Worm (Caenorhabditis elegans) whole organism, L2 larva: ENCODE data around the gene gly-9.

Experiments used
- C34F6.9 ChIP-seq: fragments of 150-350 bp; optimal IDR thresholded peaks from 2 replicates; lab custom pipeline; 2014; ENCODE audit warnings: missing biosample characterization, missing genetic modification characterization
- R02D3.7 ChIP-seq: fragments of 150-350 bp; optimal IDR thresholded peaks from 2 replicates; lab custom pipeline; 2014; ENCODE audit warnings: missing biosample characterization, missing genetic modification characterization
- Y55F3AM.14 ChIP-seq: fragments of 200-800 bp; sonication (Bioruptor generic); optimal IDR thresholded peaks from 2 replicates; lab custom pipeline; 2018; ENCODE audit warnings: mild to moderate bottlenecking, missing genetic modification characterization, missing compliant biosample characterization
- ZK546.5 ChIP-seq: sonication (generic microtip); optimal IDR thresholded peaks from 2 replicates; lab custom pipeline; 2017; ENCODE audit warnings: missing biosample characterization, missing genetic modification characterization
- alr-1 ChIP-seq: fragments of 150-350 bp; optimal IDR thresholded peaks from 2 replicates; lab custom pipeline; 2014; ENCODE audit warnings: missing biosample characterization, missing genetic modification characterization
- blmp-1 ChIP-seq: sonication (generic microtip); optimal IDR thresholded peaks from 2 replicates; lab custom pipeline; 2017; ENCODE audit warnings: missing genetic modification characterization, mild to moderate bottlenecking, missing compliant biosample characterization, antibody characterized with exemption, moderate library complexity; ENCODE audit not compliant: insufficient read depth
- ceh-16 ChIP-seq: fragments of 150-350 bp; optimal IDR thresholded peaks from 2 replicates; lab custom pipeline; 2014; ENCODE audit warnings: missing biosample characterization, missing genetic modification characterization
- dmd-4 ChIP-seq: sonication (generic microtip); optimal IDR thresholded peaks from 2 replicates; lab custom pipeline; 2017; ENCODE audit warnings: missing biosample characterization, missing genetic modification characterization
- elt-3 ChIP-seq: sonication (generic microtip); optimal IDR thresholded peaks from 2 replicates; lab custom pipeline; 2017; ENCODE audit warnings: missing biosample characterization, missing genetic modification characterization
- fos-1 ChIP-seq: fragments of 150-350 bp; optimal IDR thresholded peaks from 2 replicates; lab custom pipeline; 2014; ENCODE audit warnings: missing biosample characterization, missing genetic modification characterization
- gmeb-1 ChIP-seq: fragments of 150-350 bp; optimal IDR thresholded peaks from 2 replicates; lab custom pipeline; 2014; ENCODE audit warnings: missing biosample characterization, missing genetic modification characterization
- lin-11 ChIP-seq: fragments of 150-350 bp; sonication (generic microtip); optimal IDR thresholded peaks from 2 replicates; lab custom pipeline; 2014; ENCODE audit warnings: missing biosample characterization, missing genetic modification characterization, inconsistent platforms, mixed read lengths
- lin-13 ChIP-seq: fragments of 150-350 bp; optimal IDR thresholded peaks from 2 replicates; lab custom pipeline; 2014; ENCODE audit warnings: missing biosample characterization, missing genetic modification reagents, missing genetic modification characterization
- mab-5 ChIP-seq: fragments of 150-350 bp; optimal IDR thresholded peaks from 2 replicates; lab custom pipeline; 2014; ENCODE audit warnings: missing biosample characterization, missing genetic modification characterization
- mbf-1 ChIP-seq: sonication (generic microtip); optimal IDR thresholded peaks from 2 replicates; lab custom pipeline; 2017; ENCODE audit warnings: missing biosample characterization, missing genetic modification characterization
- mdl-1 ChIP-seq, 2 experiments: fragments of 150-350 bp in 1 of 2; sonication (generic microtip) in 1 of 2; optimal IDR thresholded peaks; 2 replicates each; lab custom pipeline; 2017; ENCODE audit warnings: missing biosample characterization in 2 of 2, missing genetic modification characterization in 2 of 2
- nhr-10 ChIP-seq: sonication (generic microtip); optimal IDR thresholded peaks from 2 replicates; lab custom pipeline; 2017; ENCODE audit warnings: missing biosample characterization, missing genetic modification characterization
- nhr-11 ChIP-seq: fragments of 150-350 bp; optimal IDR thresholded peaks from 2 replicates; lab custom pipeline; 2014; ENCODE audit warnings: missing biosample characterization, missing genetic modification characterization
- nhr-12 ChIP-seq: fragments of 150-350 bp; optimal IDR thresholded peaks from 2 replicates; lab custom pipeline; 2014; ENCODE audit warnings: missing biosample characterization, missing genetic modification characterization
- nhr-129 ChIP-seq: fragments of 150-350 bp; optimal IDR thresholded peaks from 2 replicates; lab custom pipeline; 2014; ENCODE audit warnings: missing biosample characterization, missing genetic modification characterization
- nhr-21 ChIP-seq: fragments of 150-350 bp; optimal IDR thresholded peaks from 2 replicates; lab custom pipeline; 2014; ENCODE audit warnings: missing biosample characterization, missing genetic modification characterization
- nhr-23 ChIP-seq: fragments of 150-350 bp; optimal IDR thresholded peaks from 2 replicates; lab custom pipeline; 2014; ENCODE audit warnings: missing biosample characterization, missing genetic modification reagents, missing genetic modification characterization
- nhr-237 ChIP-seq: fragments of 150-350 bp; optimal IDR thresholded peaks from 2 replicates; lab custom pipeline; 2014; ENCODE audit warnings: missing biosample characterization, missing genetic modification characterization
- nhr-25 ChIP-seq: fragments of 150-350 bp; sonication (generic microtip); optimal IDR thresholded peaks from 3 replicates; lab custom pipeline; 2014; ENCODE audit warnings: missing biosample characterization, missing genetic modification characterization
- nhr-6 ChIP-seq: fragments of 150-350 bp; optimal IDR thresholded peaks from 2 replicates; lab custom pipeline; 2014; ENCODE audit warnings: missing biosample characterization, missing genetic modification characterization
- sem-4 ChIP-seq: fragments of 150-350 bp; optimal IDR thresholded peaks from 2 replicates; lab custom pipeline; 2014; ENCODE audit warnings: missing biosample characterization, missing genetic modification reagents, missing genetic modification characterization
- skn-1 ChIP-seq: sonication (generic microtip); optimal IDR thresholded peaks from 2 replicates; lab custom pipeline; 2017; ENCODE audit warnings: missing biosample characterization, missing genetic modification characterization
- sma-3 ChIP-seq: sonication (generic microtip); optimal IDR thresholded peaks from 2 replicates; lab custom pipeline; 2016; ENCODE audit warnings: missing genetic modification reagents, missing genetic modification characterization, missing compliant biosample characterization
- sma-9 ChIP-seq, 2 experiments: fragments of 150-350 bp in 1 of 2; sonication (generic microtip) in 1 of 2; optimal IDR thresholded peaks; 2 replicates each; lab custom pipeline; 2014 to 2016; ENCODE audit warnings: missing genetic modification characterization in 2 of 2, mild to moderate bottlenecking in 1 of 2, missing biosample characterization in 1 of 2, missing compliant biosample characterization in 1 of 2, missing genetic modification reagents in 1 of 2, moderate library complexity in 1 of 2
- snpc-4 ChIP-seq: fragments of 150-350 bp; optimal IDR thresholded peaks from 2 replicates; lab custom pipeline; 2014; ENCODE audit warnings: missing biosample characterization, missing genetic modification characterization
- unc-39 ChIP-seq: fragments of 150-350 bp; optimal IDR thresholded peaks from 2 replicates; lab custom pipeline; 2014; ENCODE audit warnings: missing biosample characterization, missing genetic modification characterization
- unc-62 ChIP-seq: fragments of 150-350 bp; optimal IDR thresholded peaks from 2 replicates; lab custom pipeline; 2014; ENCODE audit warnings: missing biosample characterization, missing genetic modification reagents, missing genetic modification characterization
- zag-1 ChIP-seq: fragments of 150-350 bp; optimal IDR thresholded peaks from 2 replicates; lab custom pipeline; 2014; ENCODE audit warnings: missing biosample characterization, missing genetic modification characterization
- ztf-11 ChIP-seq: sonication (generic microtip); optimal IDR thresholded peaks from 2 replicates; lab custom pipeline; 2017; ENCODE audit warnings: missing biosample characterization, missing genetic modification characterization

Gene gly-9

ce11 chrIII:11269206-11269605 is 21.2 kb downstream of the gly-9 start:
- no peak for TF ChIP-seq nhr-129 (tag; lab: Kevin White, UChicago)
- TF ChIP-seq ztf-11 (tag; lab: Kevin White, UChicago) = no peak
- TF ChIP-seq fos-1 = peak; percentile 74

- TF ChIP-seq R02D3.7 = no peak
- TF ChIP-seq fos-1 = peak; percentile 15
- TF ChIP-seq, all 48 proteins: peak for 1
These were observed 21.8 kb downstream of the gly-9 start for ce11 chrIII:11268532-11268931.

ce11 chrIII:11267372-11267771 is 23.0 kb downstream of the gly-9 start:
- TF ChIP-seq mdl-1 (tag; optimal IDR thresholded peaks at IDR 0.05; lab: Kevin White, UChicago) (no peak), fos-1 (peak; percentile 42), alr-1 (tag; lab: Kevin White, UChicago) (no peak), Y55F3AM.14 (GFP tag; lab: Kevin White, UChicago) (no peak), unc-39 (tag; lab: Kevin White, UChicago) (no peak)

- TF ChIP-seq ZK546.5 (tag; lab: Kevin White, UChicago) (no peak), blmp-1 (peak; percentile 88), sem-4 (tag; lab: Kevin White, UChicago) (peak; percentile 31), sma-3 (peak; percentile 3), zag-1 (tag; lab: Kevin White, UChicago) (no peak), unc-62 (GFP tag; lab: Kevin White, UChicago) (no peak), nhr-25 (peak; percentile 88), lin-11 (tag; lab: Kevin White, UChicago) (no peak), C34F6.9 (tag; lab: Kevin White, UChicago) (peak; percentile 12)
These were observed 28.3 kb downstream of the gly-9 start for ce11 chrIII:11262089-11262488.

- TF ChIP-seq lin-13 (no peak), sma-9 (GFP tag; optimal IDR thresholded peaks at IDR 0.05; lab: Kevin White, UChicago) (peak; percentile 75), sma-9 (tag; optimal IDR thresholded peaks at IDR 0.05; lab: Kevin White, UChicago) (no peak), blmp-1 (peak; percentile 70), ceh-16 (tag; lab: Kevin White, UChicago) (no peak), nhr-12 (tag; lab: Kevin White, UChicago) (no peak), gmeb-1 (tag; lab: Kevin White, UChicago) (peak; percentile 23), sma-3 (peak; percentile 23), mdl-1 (tag; optimal IDR thresholded peaks at IDR 0.05; lab: Kevin White, UChicago) (no peak), nhr-21 (peak; percentile 38), nhr-25 (peak; percentile 82)
These were observed 35.3 kb downstream of the gly-9 start for ce11 chrIII:11255072-11255471.

ce11 chrIII:11251718-11252441 is 38.5 kb downstream of the gly-9 start, which contains the start of gene Y47D3A.32:
Gene Y47D3A.32, plus strand, starts transcription at chrIII:11252391.
- no peak for TF ChIP-seq Y55F3AM.14 (GFP tag; lab: Kevin White, UChicago)
- no peak for TF ChIP-seq nhr-23 (tag; lab: Kevin White, UChicago)

- no peak for TF ChIP-seq nhr-23 (tag; lab: Kevin White, UChicago)
- no peak for TF ChIP-seq nhr-129 (tag; lab: Kevin White, UChicago)
- TF ChIP-seq nhr-237 = no peak
- TF ChIP-seq mab-5 (tag; lab: Kevin White, UChicago) = no peak
- no peak for TF ChIP-seq gmeb-1 (tag; lab: Kevin White, UChicago)
- TF ChIP-seq nhr-25 = no peak
- TF ChIP-seq elt-3 (tag; lab: Kevin White, UChicago) = no peak
- no peak for TF ChIP-seq sma-3
- TF ChIP-seq R02D3.7 = no peak
- no peak for TF ChIP-seq mbf-1
- TF ChIP-seq sma-9 (GFP tag; optimal IDR thresholded peaks at IDR 0.05; lab: Kevin White, UChicago) = no peak
- TF ChIP-seq sma-9 (tag; optimal IDR thresholded peaks at IDR 0.05; lab: Kevin White, UChicago) = no peak
- no peak for TF ChIP-seq lin-13
- no peak for TF ChIP-seq skn-1
- TF ChIP-seq nhr-11 (tag; lab: Kevin White, UChicago) = no peak
- no peak for TF ChIP-seq snpc-4 (tag; lab: Kevin White, UChicago)
- TF ChIP-seq dmd-4 (tag; lab: Kevin White, UChicago) = no peak
- TF ChIP-seq nhr-6 (tag; lab: Kevin White, UChicago) = no peak
- no peak for TF ChIP-seq unc-39 (tag; lab: Kevin White, UChicago)
- TF ChIP-seq mdl-1 (tag; optimal IDR thresholded peaks at IDR 0.05; lab: Kevin White, UChicago) = no peak
- TF ChIP-seq nhr-10 (tag; lab: Kevin White, UChicago) = no peak
These were observed 41.5 kb downstream of the gly-9 start for ce11 chrIII:11248897-11249296.
